Worm (Caenorhabditis elegans) whole organism, L1 larva: ENCODE results near the gene glr-6.

ENCODE experiments used
- fkh-10 ChIP-seq: sonication (generic microtip); optimal IDR thresholded peaks from 2 replicates; lab custom pipeline; 2017; ENCODE audit warnings: missing biosample characterization, missing genetic modification reagents, missing genetic modification characterization
- mep-1 ChIP-seq: fragments of 150-350 bp; optimal IDR thresholded peaks from 2 replicates; lab custom pipeline; 2014; ENCODE audit warnings: missing biosample characterization, missing genetic modification characterization
- unc-62 ChIP-seq: fragments of 150-350 bp; optimal IDR thresholded peaks from 2 replicates; lab custom pipeline; 2014; ENCODE audit warnings: missing biosample characterization, missing genetic modification reagents, missing genetic modification characterization
- unc-86 ChIP-seq: sonication (generic microtip); optimal IDR thresholded peaks from 2 replicates; lab custom pipeline; 2016; ENCODE audit warnings: missing genetic modification characterization, missing compliant biosample characterization
- zag-1 ChIP-seq: fragments of 150-350 bp; optimal IDR thresholded peaks from 2 replicates; lab custom pipeline; 2014; ENCODE audit warnings: missing biosample characterization, missing genetic modification characterization

- TF ChIP-seq unc-86 (tag; lab: Kevin White, UChicago) (no peak), unc-62 (GFP tag; lab: Kevin White, UChicago) (no peak), fkh-10 (no peak), mep-1 (tag; lab: Kevin White, UChicago) (peak; percentile 67), zag-1 (tag; lab: Kevin White, UChicago) (no peak)
Observed at ce11 chrX:6808640-6809039, 31.9 kb downstream of the glr-6 start.
